Fruit fly (Drosophila melanogaster) whole organism, prepupa: Measurements from ENCODE around the gene naz.

Source experiments
- Blimp-1 ChIP-seq: fragments of 200-800 bp; sonication (Bioruptor generic); optimal IDR thresholded peaks from 3 replicates; lab custom pipeline; 2017; ENCODE audit warnings: missing biosample characterization, missing genetic modification characterization, mild to moderate bottlenecking, moderate library complexity, missing genetic modification reagents
- CG10631 ChIP-seq: fragments of 200-800 bp; sonication (Bioruptor generic); optimal IDR thresholded peaks from 2 replicates; lab custom pipeline; 2016; ENCODE audit warnings: missing biosample characterization, missing genetic modification characterization
- CG11762 ChIP-seq: fragments of 200-800 bp; sonication (Bioruptor generic); optimal IDR thresholded peaks from 3 replicates; lab custom pipeline; 2016; ENCODE audit warnings: missing biosample characterization, missing genetic modification characterization; ENCODE audit not compliant: insufficient read depth
- CG11902 ChIP-seq: fragments of 200-800 bp; sonication (Bioruptor generic); optimal IDR thresholded peaks from 3 replicates; lab custom pipeline; 2016; ENCODE audit warnings: missing biosample characterization, missing genetic modification characterization
- CG1621 ChIP-seq: fragments of 200-800 bp; sonication (Bioruptor generic); optimal IDR thresholded peaks from 3 replicates; lab custom pipeline; 2018; ENCODE audit warnings: missing biosample characterization, mild to moderate bottlenecking, missing genetic modification characterization
- CG16779 ChIP-seq: fragments of 200-800 bp; sonication (Bioruptor generic); optimal IDR thresholded peaks from 3 replicates; lab custom pipeline; 2017; ENCODE audit warnings: missing biosample characterization, mild to moderate bottlenecking, missing genetic modification characterization
- CG3032 ChIP-seq: fragments of 200-800 bp; optimal IDR thresholded peaks from 2 replicates; lab custom pipeline; 2019; ENCODE audit warnings: missing biosample characterization, mild to moderate bottlenecking, missing genetic modification characterization, moderate library complexity
- CG32006 ChIP-seq: fragments of 200-800 bp; sonication (Bioruptor generic); optimal IDR thresholded peaks from 3 replicates; lab custom pipeline; 2017; ENCODE audit warnings: missing biosample characterization, mild to moderate bottlenecking, missing genetic modification characterization
- CG3919 ChIP-seq: fragments of 200-800 bp; sonication (Bioruptor generic); optimal IDR thresholded peaks from 3 replicates; lab custom pipeline; 2016; ENCODE audit warnings: missing biosample characterization, missing genetic modification characterization
- CG4318 ChIP-seq: fragments of 200-800 bp; sonication (Bioruptor generic); optimal IDR thresholded peaks from 3 replicates; lab custom pipeline; 2017; ENCODE audit warnings: missing biosample characterization, mild to moderate bottlenecking, missing genetic modification characterization
- CG6163 ChIP-seq: fragments of 200-800 bp; sonication (Bioruptor generic); IDR thresholded peaks from 3 replicates; pipeline ENCODE4 v1.3.6; 2022; ENCODE audit warnings: missing biosample characterization, missing genetic modification characterization
- CG6808 ChIP-seq: fragments of 200-800 bp; sonication (Bioruptor generic); optimal IDR thresholded peaks from 3 replicates; lab custom pipeline; 2017; ENCODE audit warnings: missing biosample characterization, missing genetic modification characterization, mild to moderate bottlenecking, moderate library complexity, missing genetic modification reagents
- CG6854 ChIP-seq: fragments of 200-800 bp; sonication (Bioruptor generic); optimal IDR thresholded peaks from 2 replicates; lab custom pipeline; 2017; ENCODE audit warnings: missing biosample characterization, mild to moderate bottlenecking, missing genetic modification characterization
- CG7368 ChIP-seq: fragments of 200-800 bp; sonication (Bioruptor generic); optimal IDR thresholded peaks from 3 replicates; lab custom pipeline; 2016; ENCODE audit warnings: missing biosample characterization, missing genetic modification characterization
- CG8632 ChIP-seq: fragments of 200-800 bp; sonication (Bioruptor generic); optimal IDR thresholded peaks from 3 replicates; lab custom pipeline; 2016; ENCODE audit warnings: missing biosample characterization, missing genetic modification characterization
- CG9139 ChIP-seq: fragments of 200-800 bp; sonication (Bioruptor generic); optimal IDR thresholded peaks from 3 replicates; lab custom pipeline; 2017; ENCODE audit warnings: missing biosample characterization, mild to moderate bottlenecking, missing genetic modification characterization
- Eip75B ChIP-seq: fragments of 200-800 bp; sonication (Bioruptor generic); optimal IDR thresholded peaks from 3 replicates; lab custom pipeline; 2016; ENCODE audit warnings: missing biosample characterization, missing genetic modification characterization
- Eip78C ChIP-seq: fragments of 200-800 bp; sonication (Bioruptor generic); peaks from one replicate; lab custom pipeline; 2016; ENCODE audit warnings: missing biosample characterization, missing genetic modification characterization
- Eip93F ChIP-seq: fragments of 200-800 bp; sonication (Bioruptor generic); optimal IDR thresholded peaks from 2 replicates; lab custom pipeline; 2016; ENCODE audit warnings: missing biosample characterization, mild to moderate bottlenecking, missing genetic modification characterization
- Ets96B ChIP-seq: fragments of 200-800 bp; optimal IDR thresholded peaks from 2 replicates; lab custom pipeline; 2019; ENCODE audit warnings: missing biosample characterization, mild to moderate bottlenecking, missing genetic modification characterization, moderate library complexity
- Gug ChIP-seq: fragments of 200-800 bp; sonication (Bioruptor generic); IDR thresholded peaks from 2 replicates; pipeline ENCODE4 v1.3.6; 2022; ENCODE audit warnings: missing biosample characterization, missing genetic modification characterization
- Hr38 ChIP-seq: sonication (Bioruptor generic); optimal IDR thresholded peaks from 2 replicates; lab custom pipeline; 2016; ENCODE audit warnings: missing biosample characterization, missing genetic modification characterization
- Hr39 ChIP-seq: fragments of 200-800 bp; sonication (Bioruptor generic); optimal IDR thresholded peaks from 2 replicates; lab custom pipeline; 2016; ENCODE audit warnings: missing biosample characterization, missing genetic modification characterization
- Hr4 ChIP-seq: fragments of 200-800 bp; sonication (Bioruptor generic); optimal IDR thresholded peaks from 3 replicates; lab custom pipeline; 2016; ENCODE audit warnings: missing biosample characterization, missing genetic modification characterization
- Lpt ChIP-seq: fragments of 200-800 bp; sonication (Bioruptor generic); optimal IDR thresholded peaks from 3 replicates; lab custom pipeline; 2016; ENCODE audit warnings: missing biosample characterization, missing genetic modification characterization
- Met ChIP-seq: fragments of 200-800 bp; sonication (Bioruptor generic); optimal IDR thresholded peaks from 3 replicates; lab custom pipeline; 2016; ENCODE audit warnings: missing biosample characterization, missing genetic modification characterization
- OdsH ChIP-seq: fragments of 200-800 bp; sonication (Bioruptor generic); optimal IDR thresholded peaks from 3 replicates; lab custom pipeline; 2016; ENCODE audit warnings: missing biosample characterization, missing genetic modification characterization
- Sox102F ChIP-seq: fragments of 200-800 bp; sonication (Bioruptor generic); optimal IDR thresholded peaks from 2 replicates; lab custom pipeline; 2016; ENCODE audit warnings: missing biosample characterization, mild to moderate bottlenecking, missing genetic modification characterization
- Sox14 ChIP-seq: fragments of 200-800 bp; sonication (Bioruptor generic); optimal IDR thresholded peaks from 3 replicates; lab custom pipeline; 2016; ENCODE audit warnings: missing biosample characterization, missing genetic modification characterization
- Sox15 ChIP-seq: fragments of 200-800 bp; sonication (Bioruptor generic); optimal IDR thresholded peaks from 3 replicates; lab custom pipeline; 2016; ENCODE audit warnings: missing biosample characterization, missing genetic modification characterization
- cyc ChIP-seq: fragments of 200-800 bp; sonication (Bioruptor generic); optimal IDR thresholded peaks from 3 replicates; lab custom pipeline; 2016; ENCODE audit warnings: missing biosample characterization, missing genetic modification characterization
- dac ChIP-seq: fragments of 200-800 bp; sonication (Bioruptor generic); optimal IDR thresholded peaks from 2 replicates; lab custom pipeline; 2017; ENCODE audit warnings: missing biosample characterization, mild to moderate bottlenecking, missing genetic modification characterization
- dsx ChIP-seq: fragments of 200-800 bp; optimal IDR thresholded peaks from 3 replicates; lab custom pipeline; 2019; ENCODE audit warnings: missing biosample characterization, mild to moderate bottlenecking, missing genetic modification characterization, moderate library complexity; ENCODE audit not compliant: poor library complexity, severe bottlenecking
- eg ChIP-seq: fragments of 200-800 bp; sonication (Bioruptor generic); IDR thresholded peaks from 3 replicates; pipeline ENCODE4 v1.3.6; 2022; ENCODE audit warnings: missing biosample characterization, missing genetic modification characterization
- esn ChIP-seq: fragments of 200-800 bp; sonication (Bioruptor generic); optimal IDR thresholded peaks from 2 replicates; lab custom pipeline; 2016; ENCODE audit warnings: missing biosample characterization, mild to moderate bottlenecking, missing genetic modification characterization, moderate library complexity
- fd59A ChIP-seq: fragments of 200-800 bp; sonication (Bioruptor generic); optimal IDR thresholded peaks from 2 replicates; lab custom pipeline; 2017; ENCODE audit warnings: missing biosample characterization, mild to moderate bottlenecking, missing genetic modification characterization, missing genetic modification reagents
- fd85E ChIP-seq: fragments of 200-800 bp; sonication (Bioruptor generic); optimal IDR thresholded peaks from 3 replicates; lab custom pipeline; 2016; ENCODE audit warnings: missing biosample characterization, missing genetic modification characterization
- lz ChIP-seq: fragments of 200-800 bp; sonication (Bioruptor generic); optimal IDR thresholded peaks from 3 replicates; lab custom pipeline; 2016; ENCODE audit warnings: missing biosample characterization, missing genetic modification characterization
- net ChIP-seq: fragments of 200-800 bp; sonication (Bioruptor generic); optimal IDR thresholded peaks from 3 replicates; lab custom pipeline; 2016; ENCODE audit warnings: missing biosample characterization, missing genetic modification characterization
- pdm3 ChIP-seq: fragments of 200-800 bp; sonication (Bioruptor generic); optimal IDR thresholded peaks from 3 replicates; lab custom pipeline; 2016; ENCODE audit warnings: missing biosample characterization, missing genetic modification characterization
- salr ChIP-seq, 2 experiments: fragments of 200-800 bp; sonication (Bioruptor generic); optimal IDR thresholded peaks; 3 replicates each; lab custom pipeline; 2016 to 2018; ENCODE audit warnings: missing biosample characterization in 2 of 2, missing genetic modification characterization in 2 of 2, mild to moderate bottlenecking in 1 of 2
- spab ChIP-seq: fragments of 200-800 bp; sonication (Bioruptor generic); optimal IDR thresholded peaks from 2 replicates; lab custom pipeline; 2017; ENCODE audit warnings: missing biosample characterization, mild to moderate bottlenecking, missing genetic modification characterization, missing genetic modification reagents
- ss ChIP-seq, 2 experiments: fragments of 200-800 bp; sonication (Bioruptor generic); optimal IDR thresholded peaks; 2 replicates in 1 of 2; 3 replicates in 1 of 2; lab custom pipeline; 2017 to 2018; ENCODE audit warnings: mild to moderate bottlenecking in 2 of 2, missing biosample characterization in 2 of 2, missing genetic modification characterization in 2 of 2, moderate library complexity in 1 of 2
- svp ChIP-seq: fragments of 200-800 bp; sonication (Bioruptor generic); peaks from one replicate; lab custom pipeline; 2016; ENCODE audit warnings: missing biosample characterization, missing genetic modification characterization
- topi ChIP-seq: fragments of 200-800 bp; sonication (Bioruptor generic); optimal IDR thresholded peaks from 3 replicates; lab custom pipeline; 2016; ENCODE audit warnings: missing biosample characterization, missing genetic modification characterization
- vri ChIP-seq: fragments of 200-800 bp; sonication (Bioruptor generic); optimal IDR thresholded peaks from 3 replicates; lab custom pipeline; 2016; ENCODE audit warnings: missing biosample characterization, mild to moderate bottlenecking, missing genetic modification characterization

Gene naz

dm6 chr3R:18295262-18295944, 33.3 kb downstream of the naz start (continued):
- TF ChIP-seq CG1621 (tag; lab: Kevin White, UChicago): no peak
- TF ChIP-seq vri: no peak
- no peak for TF ChIP-seq Eip93F (GFP tag; lab: Kevin White, UChicago)
- TF ChIP-seq Blimp-1 (GFP tag; lab: Kevin White, UChicago): no peak
- TF ChIP-seq net (GFP tag; lab: Kevin White, UChicago): peak; percentile 43
- TF ChIP-seq Eip75B: peak; percentile 55
- TF ChIP-seq lz (GFP tag; lab: Kevin White, UChicago): peak; percentile 18
- TF ChIP-seq CG10631 (GFP tag; lab: Kevin White, UChicago): peak; percentile 9
- TF ChIP-seq Eip78C (GFP tag; lab: Kevin White, UChicago): peak; percentile 89
- peak; percentile 11 for TF ChIP-seq dsx (GFP tag; lab: Kevin White, UChicago)
- peak; percentile 64 for TF ChIP-seq Hr4 (GFP tag; lab: Kevin White, UChicago)
- TF ChIP-seq spab (GFP tag; lab: Kevin White, UChicago): no peak
- no peak for TF ChIP-seq Gug (GFP tag; lab: Robert Waterston, UW)
- TF ChIP-seq svp (GFP tag; lab: Kevin White, UChicago): peak; percentile 53
- TF ChIP-seq CG32006 (GFP tag; lab: Kevin White, UChicago): peak; percentile 65

dm6 chr3R:18294488-18294887, 34.3 kb downstream of the naz start:
- no peak for TF ChIP-seq Met
- TF ChIP-seq CG3919 (GFP tag; lab: Kevin White, UChicago): no peak
- TF ChIP-seq eg (GFP tag; lab: Robert Waterston, UW): no peak
- TF ChIP-seq fd59A (GFP tag; lab: Kevin White, UChicago): no peak
- no peak for TF ChIP-seq fd85E (GFP tag; lab: Kevin White, UChicago)
- TF ChIP-seq Eip78C (GFP tag; lab: Kevin White, UChicago): peak; percentile 63
- TF ChIP-seq Eip75B: no peak
- no peak for TF ChIP-seq Eip93F (GFP tag; lab: Kevin White, UChicago)
- TF ChIP-seq dac: no peak
- TF ChIP-seq Hr39: no peak
- no peak for TF ChIP-seq pdm3 (GFP tag; lab: Kevin White, UChicago)
- no peak for TF ChIP-seq salr (GFP tag; optimal IDR thresholded peaks at IDR 0.05; lab: Kevin White, UChicago)
- no peak for TF ChIP-seq esn (GFP tag; lab: Kevin White, UChicago)
- no peak for TF ChIP-seq topi (GFP tag; lab: Kevin White, UChicago)
- peak; percentile 23 for TF ChIP-seq CG6808 (GFP tag; lab: Kevin White, UChicago)
- no peak for TF ChIP-seq Ets96B
- no peak for TF ChIP-seq OdsH (GFP tag; lab: Kevin White, UChicago)
- TF ChIP-seq cyc (GFP tag; lab: Kevin White, UChicago): no peak
- no peak for TF ChIP-seq Sox14 (GFP tag; lab: Kevin White, UChicago)
- no peak for TF ChIP-seq CG8632
- TF ChIP-seq CG1621 (tag; lab: Kevin White, UChicago): no peak
- peak; percentile 9 for TF ChIP-seq Sox102F
- TF ChIP-seq Hr38: no peak
- no peak for TF ChIP-seq CG7368 (GFP tag; lab: Kevin White, UChicago)
- TF ChIP-seq CG3032 (tag; lab: Kevin White, UChicago): no peak
- no peak for TF ChIP-seq spab (GFP tag; lab: Kevin White, UChicago)
- TF ChIP-seq CG6854 (GFP tag; lab: Kevin White, UChicago): no peak
- no peak for TF ChIP-seq Lpt (GFP tag; lab: Kevin White, UChicago)
- peak; percentile 46 for TF ChIP-seq Blimp-1 (GFP tag; lab: Kevin White, UChicago)
- no peak for TF ChIP-seq Gug (GFP tag; lab: Robert Waterston, UW)
- peak; percentile 34 for TF ChIP-seq svp (GFP tag; lab: Kevin White, UChicago)
- TF ChIP-seq Sox15: no peak
- TF ChIP-seq CG10631 (GFP tag; lab: Kevin White, UChicago): no peak
- no peak for TF ChIP-seq CG11902 (GFP tag; lab: Kevin White, UChicago)
- TF ChIP-seq CG9139 (GFP tag; lab: Kevin White, UChicago): peak; percentile 58
- no peak for TF ChIP-seq CG11762
- no peak for TF ChIP-seq CG32006 (GFP tag; lab: Kevin White, UChicago)
- 0 out of 3 replicates have a peak, but pooled peaks have one; percentile 10 for TF ChIP-seq CG6163 (GFP tag; lab: Robert Waterston, UW)
- TF ChIP-seq ss (GFP tag; optimal IDR thresholded peaks at IDR 0.05; lab: Kevin White, UChicago): peak in 1 of 2 experiments; percentile 49
- no peak for TF ChIP-seq CG4318 (GFP tag; lab: Kevin White, UChicago)
- no peak for TF ChIP-seq CG16779 (tag; lab: Kevin White, UChicago)
